Worm (Caenorhabditis elegans): ENCODE measurements around the gene ZK6.8.

ce11 chrV:364650-365049 is 17.1 kb upstream of the ZK6.8 start, which contains the start of gene mltn-6:
- TF ChIP-seq nhr-12 (tag; optimal IDR thresholded peaks at IDR 0.05) (no peak), sptf-1 (tag; optimal IDR thresholded peaks at IDR 0.05) (no peak), lsy-2 (tag; optimal IDR thresholded peaks at IDR 0.05) (no peak), elt-1 (tag; optimal IDR thresholded peaks at IDR 0.05; ENCODE audit: borderline replicate concordance, insufficient read depth) (no peak), ceh-43 (GFP tag; optimal IDR thresholded peaks at IDR 0.05) (no peak), ztf-11 (tag; optimal IDR thresholded peaks at IDR 0.05) (no peak), blmp-1 (tag; optimal IDR thresholded peaks at IDR 0.05) (no peak), ceh-39 (tag; optimal IDR thresholded peaks at IDR 0.05) (no peak), snpc-4 (tag; optimal IDR thresholded peaks at IDR 0.05) (no peak), mep-1 (tag; optimal IDR thresholded peaks at IDR 0.05) (no peak), nhr-76 (tag; optimal IDR thresholded peaks at IDR 0.05) (no peak), tbx-8 (GFP tag; optimal IDR thresholded peaks at IDR 0.05) (no peak)
